Worm (Caenorhabditis elegans): ENCODE results near the gene Y6E2A.5.

DNA sequence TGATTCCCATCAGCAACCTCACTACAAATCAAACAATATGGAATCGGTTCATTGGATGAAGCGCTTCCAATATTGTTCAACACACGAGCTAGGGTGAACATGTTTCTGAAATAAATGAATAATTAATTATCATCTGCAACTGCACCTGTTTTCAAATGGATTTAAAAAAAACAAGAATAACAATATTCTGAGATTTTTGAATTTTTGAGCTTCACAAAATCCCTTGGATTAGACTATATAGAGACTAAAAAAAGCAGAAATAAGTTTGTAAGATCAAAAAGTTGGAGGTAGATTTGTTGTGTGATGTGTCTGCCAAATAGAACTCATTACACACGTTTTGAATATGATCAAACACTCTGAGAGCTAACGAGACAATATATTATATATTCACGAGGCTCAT lies 18.7 kb downstream of the Y6E2A.5 start, which contains the start of gene nhr-199:
- TF ChIP-seq fkh-8 (tag; optimal IDR thresholded peaks at IDR 0.05) = no peak
- TF ChIP-seq fkh-4 (tag; optimal IDR thresholded peaks at IDR 0.05; ENCODE audit: borderline replicate concordance) = no peak
- no peak for TF ChIP-seq aha-1 (tag; optimal IDR thresholded peaks at IDR 0.05)
- no peak for TF ChIP-seq nhr-77 (tag; optimal IDR thresholded peaks at IDR 0.05)
- TF ChIP-seq lin-39 (tag; optimal IDR thresholded peaks at IDR 0.05) = no peak
- TF ChIP-seq tbx-2 (tag; optimal IDR thresholded peaks at IDR 0.05) = no peak
- TF ChIP-seq blmp-1 (tag; optimal IDR thresholded peaks at IDR 0.05) = no peak
- no peak for TF ChIP-seq nhr-11 (tag; optimal IDR thresholded peaks at IDR 0.05)
- no peak for TF ChIP-seq nhr-12 (tag; optimal IDR thresholded peaks at IDR 0.05)
- TF ChIP-seq mep-1 (tag; optimal IDR thresholded peaks at IDR 0.05) = no peak
- no peak for TF ChIP-seq unc-62 (GFP tag; optimal IDR thresholded peaks at IDR 0.05)
- no peak for TF ChIP-seq ceh-90 (tag; optimal IDR thresholded peaks at IDR 0.05)
- no peak for TF ChIP-seq ces-1 (GFP tag; optimal IDR thresholded peaks at IDR 0.05)
- TF ChIP-seq pag-3 (tag; optimal IDR thresholded peaks at IDR 0.05; ENCODE audit: borderline replicate concordance, insufficient read depth) = no peak
